Fruit fly (Drosophila melanogaster): ENCODE measurements around the gene CG14005.

dm6 chr2L:5797977-5798376 lies 3.8 kb downstream of the CG14005 start:
- TF ChIP-seq usp (GFP tag; optimal IDR thresholded peaks at IDR 0.05) (no peak), dl (GFP tag; optimal IDR thresholded peaks at IDR 0.05; ENCODE audit: insufficient read depth in 1 of 2, partially characterized antibody in 2 of 2) (no peak), lola (GFP tag; optimal IDR thresholded peaks at IDR 0.05) (no peak), Hnf4 (GFP tag; optimal IDR thresholded peaks at IDR 0.05) (no peak), foxo (GFP tag; optimal IDR thresholded peaks at IDR 0.05) (no peak), dmrt93B (GFP tag; optimal IDR thresholded peaks at IDR 0.05) (no peak), h (GFP tag; optimal IDR thresholded peaks at IDR 0.05) (no peak)

Data from whole organism, wandering third instar larva.